Fruit fly (Drosophila melanogaster) whole organism, embryonic: ENCODE measurements around the gene pit.

Experiments
- CG10274 ChIP-seq: fragments of 200-800 bp; sonication (Bioruptor generic); optimal IDR thresholded peaks from 3 replicates; lab custom pipeline; 2017; ENCODE audit warnings: missing biosample characterization, mild to moderate bottlenecking, missing genetic modification characterization
- CG10321 ChIP-seq: fragments of 200-800 bp; sonication (Bioruptor generic); IDR thresholded peaks from 2 replicates; pipeline ENCODE4 v1.3.6; 2022; ENCODE audit warnings: missing biosample characterization, missing genetic modification characterization
- CG13296 ChIP-seq: fragments of 200-800 bp; sonication (Bioruptor generic); optimal IDR thresholded peaks from 3 replicates; lab custom pipeline; 2018; ENCODE audit warnings: missing biosample characterization, mild to moderate bottlenecking, missing genetic modification characterization
- CG13894 ChIP-seq: fragments of 200-800 bp; sonication (Bioruptor generic); optimal IDR thresholded peaks from 3 replicates; lab custom pipeline; 2018; ENCODE audit warnings: missing biosample characterization, mild to moderate bottlenecking, missing genetic modification characterization, moderate library complexity
- CG17328 ChIP-seq: fragments of 200-800 bp; sonication (Bioruptor generic); IDR thresholded peaks from 2 replicates; pipeline ENCODE4 v1.3.6; 2022; ENCODE audit warnings: missing biosample characterization, missing genetic modification characterization
- CG17612 ChIP-seq: fragments of 200-800 bp; sonication (Bioruptor generic); IDR thresholded peaks from 2 replicates; pipeline ENCODE4 v1.3.6; 2022; ENCODE audit warnings: missing biosample characterization, missing genetic modification characterization
- CG18764 ChIP-seq: fragments of 200-800 bp; sonication (Bioruptor generic); optimal IDR thresholded peaks from 3 replicates; lab custom pipeline; 2016; ENCODE audit warnings: missing biosample characterization, missing genetic modification characterization
- CG2202 ChIP-seq: fragments of 200-800 bp; sonication (Bioruptor generic); optimal IDR thresholded peaks from 2 replicates; lab custom pipeline; 2018; ENCODE audit warnings: missing biosample characterization, mild to moderate bottlenecking, missing genetic modification characterization
- CG42726 ChIP-seq: fragments of 200-800 bp; sonication (Bioruptor generic); IDR thresholded peaks from 2 replicates; pipeline ENCODE4 v1.3.6; 2022; ENCODE audit warnings: missing biosample characterization, missing genetic modification characterization; ENCODE audit not compliant: partially characterized antibody
- CG4360 ChIP-seq: fragments of 200-800 bp; sonication (Bioruptor generic); IDR thresholded peaks from 2 replicates; pipeline ENCODE4 v1.3.6; 2022; ENCODE audit warnings: missing biosample characterization, missing genetic modification characterization
- CG4854 ChIP-seq: fragments of 200-800 bp; sonication (Bioruptor generic); optimal IDR thresholded peaks from 2 replicates; lab custom pipeline; 2016; ENCODE audit warnings: missing biosample characterization, missing genetic modification characterization, inconsistent platforms
- CG7745 ChIP-seq: fragments of 200-800 bp; sonication (Bioruptor generic); optimal IDR thresholded peaks from 2 replicates; lab custom pipeline; 2018; ENCODE audit warnings: missing biosample characterization, mild to moderate bottlenecking, missing genetic modification characterization, moderate library complexity
- CG8478 ChIP-seq: fragments of >200 bp; optimal IDR thresholded peaks from 2 replicates; lab custom pipeline; 2018
- CG8924 ChIP-seq: fragments of 200-800 bp; optimal IDR thresholded peaks from 3 replicates; lab custom pipeline; 2019; ENCODE audit warnings: missing biosample characterization, mild to moderate bottlenecking, missing genetic modification characterization, moderate library complexity
- CkIIα-i1 ChIP-seq: fragments of 200-800 bp; sonication (Bioruptor generic); IDR thresholded peaks from 2 replicates; pipeline ENCODE4 v1.3.6; 2022; ENCODE audit warnings: missing biosample characterization, missing genetic modification characterization
- CoRest ChIP-seq: fragments of 200-800 bp; sonication (Bioruptor generic); optimal IDR thresholded peaks from 3 replicates; lab custom pipeline; 2018; ENCODE audit warnings: missing biosample characterization, mild to moderate bottlenecking, missing genetic modification characterization, moderate library complexity
- Dek ChIP-seq: fragments of 200-800 bp; sonication (Bioruptor generic); optimal IDR thresholded peaks from 3 replicates; lab custom pipeline; 2019; ENCODE audit warnings: missing biosample characterization, mild to moderate bottlenecking, missing genetic modification characterization, moderate library complexity
- Dip3 ChIP-seq: fragments of 200-800 bp; sonication (Bioruptor generic); optimal IDR thresholded peaks from 3 replicates; lab custom pipeline; 2016; ENCODE audit warnings: missing biosample characterization, missing genetic modification characterization
- Dll ChIP-seq: fragments of 200-800 bp; sonication (Bioruptor generic); IDR thresholded peaks from 4 replicates; pipeline ENCODE4 v1.3.6; 2022; ENCODE audit warnings: missing biosample characterization, missing genetic modification characterization; ENCODE audit not compliant: partially characterized antibody
- Gug ChIP-seq: fragments of 200-800 bp; sonication (Bioruptor generic); IDR thresholded peaks from 4 replicates; pipeline ENCODE4 v1.3.6; 2022; ENCODE audit warnings: missing biosample characterization, missing genetic modification characterization
- Jarid2 ChIP-seq: fragments of 200-800 bp; sonication (Bioruptor generic); optimal IDR thresholded peaks from 3 replicates; lab custom pipeline; 2017; ENCODE audit warnings: mild to moderate bottlenecking, missing biosample characterization, missing genetic modification reagents, missing genetic modification characterization
- Myb ChIP-seq: fragments of 200-800 bp; sonication (Bioruptor generic); optimal IDR thresholded peaks from 2 replicates; lab custom pipeline; 2016; ENCODE audit warnings: missing biosample characterization, missing genetic modification characterization
- Neu2 ChIP-seq: fragments of 200-800 bp; sonication (Bioruptor generic); optimal IDR thresholded peaks from 3 replicates; lab custom pipeline; 2016; ENCODE audit warnings: missing biosample characterization, missing genetic modification characterization, borderline replicate concordance
- abd-A ChIP-seq: fragments of 200-800 bp; sonication (Bioruptor generic); optimal IDR thresholded peaks from 3 replicates; lab custom pipeline; 2019; ENCODE audit warnings: missing biosample characterization, mild to moderate bottlenecking, missing genetic modification characterization, moderate library complexity
- crp ChIP-seq, 2 experiments: fragments of 200-800 bp; sonication (Bioruptor generic); optimal IDR thresholded peaks; 2 replicates in 1 of 2; 3 replicates in 1 of 2; lab custom pipeline; 2017; ENCODE audit warnings: missing biosample characterization in 2 of 2, missing genetic modification characterization in 2 of 2, mild to moderate bottlenecking in 1 of 2, moderate library complexity in 1 of 2
- ewg ChIP-seq: fragments of 200-800 bp; sonication (Bioruptor generic); optimal IDR thresholded peaks from 3 replicates; lab custom pipeline; 2017; ENCODE audit warnings: mild to moderate bottlenecking, missing biosample characterization, missing genetic modification reagents, missing genetic modification characterization
- fd3F ChIP-seq: fragments of 200-800 bp; sonication (Bioruptor generic); optimal IDR thresholded peaks from 2 replicates; lab custom pipeline; 2018; ENCODE audit warnings: missing biosample characterization, mild to moderate bottlenecking, missing genetic modification characterization, moderate library complexity
- her ChIP-seq: fragments of 200-800 bp; sonication (Bioruptor generic); optimal IDR thresholded peaks from 2 replicates; lab custom pipeline; 2016; ENCODE audit warnings: missing biosample characterization, missing genetic modification characterization
- scrt ChIP-seq: fragments of 200-800 bp; sonication (Bioruptor generic); optimal IDR thresholded peaks from 2 replicates; lab custom pipeline; 2018; ENCODE audit warnings: missing biosample characterization, mild to moderate bottlenecking, missing genetic modification characterization, moderate library complexity
- sob ChIP-seq: fragments of 200-800 bp; sonication (Bioruptor generic); IDR thresholded peaks from 2 replicates; pipeline ENCODE4 v1.3.6; 2022; ENCODE audit warnings: missing biosample characterization, missing genetic modification characterization
- stwl ChIP-seq: fragments of 200-800 bp; sonication (Bioruptor generic); optimal IDR thresholded peaks from 3 replicates; lab custom pipeline; 2018; ENCODE audit warnings: missing biosample characterization, mild to moderate bottlenecking, missing genetic modification characterization, moderate library complexity
- tll ChIP-seq, 2 experiments: fragments of 200-800 bp in 1 of 2; fragments of >200 bp in 1 of 2; sonication (Bioruptor generic) in 1 of 2; optimal IDR thresholded peaks; 2 replicates each; lab custom pipeline; 2017 to 2019; ENCODE audit warnings: missing biosample characterization in 2 of 2, missing genetic modification characterization in 2 of 2, mild to moderate bottlenecking in 1 of 2, moderate library complexity in 1 of 2
- unpg ChIP-seq: fragments of 200-800 bp; sonication (Bioruptor generic); optimal IDR thresholded peaks from 3 replicates; lab custom pipeline; 2018; ENCODE audit warnings: missing biosample characterization, mild to moderate bottlenecking, missing genetic modification characterization, moderate library complexity
- wdn ChIP-seq: fragments of 200-800 bp; sonication (Bioruptor generic); IDR thresholded peaks from 2 replicates; pipeline ENCODE4 v1.3.6; 2022; ENCODE audit warnings: missing biosample characterization, missing genetic modification characterization

pit gene

dm6 chr3R:22080161-22080560 is 46.1 kb downstream of the pit start, which contains the start of gene CG13408:
CG13408 (plus strand) TSS chr3R:22080382.
- no peak for TF ChIP-seq Gug (GFP tag; lab: Robert Waterston, UW)
- TF ChIP-seq fd3F (GFP tag; lab: Kevin White, UChicago), result no peak
- TF ChIP-seq stwl (tag; lab: Kevin White, UChicago), result peak; percentile 25
- TF ChIP-seq ewg, result peak; percentile 68
- TF ChIP-seq CG13894 (tag; lab: Kevin White, UChicago), result peak; percentile 55
- peak; percentile 32; the same call in 1 of the 2 replicates for TF ChIP-seq sob (GFP tag; lab: Robert Waterston, UW)
- peak; percentile 49 for TF ChIP-seq Jarid2 (GFP tag; lab: Kevin White, UChicago)
- no peak for TF ChIP-seq crp (GFP tag; optimal IDR thresholded peaks at IDR 0.05; lab: Kevin White, UChicago)
- no peak for TF ChIP-seq unpg (GFP tag; lab: Kevin White, UChicago)
- TF ChIP-seq CG4360, result no peak
- no peak for TF ChIP-seq CG17612 (GFP tag; lab: Robert Waterston, UW)
- peak; percentile 18; the same call in 1 of the 2 replicates for TF ChIP-seq CG42726 (GFP tag; lab: Robert Waterston, UW)
- TF ChIP-seq CG10274 (GFP tag; lab: Kevin White, UChicago), result no peak
- peak; percentile 62 for TF ChIP-seq abd-A (tag; lab: Kevin White, UChicago)
- peak in 1 of 2 experiments; percentile 9 for TF ChIP-seq tll (GFP tag; optimal IDR thresholded peaks at IDR 0.05; lab: Kevin White, UChicago)
- no peak for TF ChIP-seq Dll (GFP tag; lab: Robert Waterston, UW)
- no peak for TF ChIP-seq CG13296 (GFP tag; lab: Kevin White, UChicago)
- peak; percentile 94 for TF ChIP-seq scrt (GFP tag; lab: Kevin White, UChicago)

- TF ChIP-seq Dek (tag; lab: Kevin White, UChicago) (no peak), Neu2 (GFP tag; lab: Kevin White, UChicago) (no peak), crp (GFP tag; optimal IDR thresholded peaks at IDR 0.05; lab: Kevin White, UChicago) (no peak), CG17328 (no peak), CG10274 (GFP tag; lab: Kevin White, UChicago) (peak; percentile 17), CG10321 (no peak)
- TF ChIP-seq, all 482 proteins: peak for 1
Observed at dm6 chr3R:22086297-22086696, 52.2 kb downstream of the pit start, which contains the start of gene BomT3. BomT3 (minus strand) TSS chr3R:22086397.

dm6 chr3R:22086775-22087174 is 52.7 kb downstream of the pit start, which contains the start of gene BomBc3:
BomBc3 (plus strand) TSS chr3R:22087075.
- TF ChIP-seq wdn (GFP tag; lab: Robert Waterston, UW), result no peak
- TF ChIP-seq Myb (GFP tag; lab: Kevin White, UChicago), result no peak
- no peak for TF ChIP-seq CG7745
- no peak for TF ChIP-seq CG4854 (GFP tag; lab: Kevin White, UChicago)
- TF ChIP-seq her, result no peak
- TF ChIP-seq CkIIα-i1 (GFP tag; lab: Robert Waterston, UW), result no peak
- no peak for TF ChIP-seq CG8478 (lab: Kevin White, UChicago)
- no peak for TF ChIP-seq CoRest (tag; lab: Kevin White, UChicago)
- TF ChIP-seq CG8924 (tag; lab: Kevin White, UChicago), result no peak
- no peak for TF ChIP-seq Dip3 (GFP tag; lab: Kevin White, UChicago)
- TF ChIP-seq CG2202, result no peak
- TF ChIP-seq CG18764, result no peak
- TF ChIP-seq, all 482 proteins: peak for 0
